Worm (Caenorhabditis elegans): ENCODE results near the gene Y54G9A.7.

- TF ChIP-seq nhr-76 (tag; optimal IDR thresholded peaks at IDR 0.05) (no peak), blmp-1 (tag; optimal IDR thresholded peaks at IDR 0.05) (no peak), nhr-12 (tag; optimal IDR thresholded peaks at IDR 0.05) (no peak), nhr-28 (tag; optimal IDR thresholded peaks at IDR 0.05) (no peak)
These were observed 15.8 kb upstream of the Y54G9A.7 start, which contains the start of gene mig-14 for ce11 chrII:13741449-13741848.

All from whole organism, mixed stage, embryonic.